Worm (Caenorhabditis elegans) whole organism, early embryonic: ENCODE measurements around the gene mcm-6.
A peak's percentile ranks its signal among the peaks of the same experiment; 100 is the strongest.

Source experiments
- F13C5.2 ChIP-seq: sonication (generic microtip); optimal IDR thresholded peaks from 2 replicates; lab custom pipeline; 2017; ENCODE audit warnings: mild to moderate bottlenecking, missing genetic modification characterization, inconsistent platforms, missing compliant biosample characterization
- aly-1 ChIP-seq: sonication (generic microtip); optimal IDR thresholded peaks from 2 replicates; lab custom pipeline; 2016; ENCODE audit warnings: missing genetic modification characterization, missing compliant biosample characterization
- ama-1 ChIP-seq: fragments of 150-350 bp; optimal IDR thresholded peaks from 2 replicates; lab custom pipeline; 2014
- ceh-13 ChIP-seq: fragments of 200-800 bp; sonication (Bioruptor generic); optimal IDR thresholded peaks from 2 replicates; lab custom pipeline; 2018; ENCODE audit warnings: mild to moderate bottlenecking, missing genetic modification characterization, missing compliant biosample characterization
- ceh-36 ChIP-seq: sonication (generic microtip); optimal IDR thresholded peaks from 2 replicates; lab custom pipeline; 2016; ENCODE audit warnings: missing genetic modification characterization, inconsistent platforms, missing compliant biosample characterization
- flt-1 ChIP-seq: fragments of 200-800 bp; sonication (Bioruptor generic); IDR thresholded peaks from 2 replicates; pipeline ENCODE4 v1.3.6; 2022; ENCODE audit warnings: missing genetic modification characterization, missing compliant biosample characterization
- scrt-1 ChIP-seq: fragments of 200-800 bp; sonication (Bioruptor generic); IDR thresholded peaks from 2 replicates; pipeline ENCODE4 v1.3.6; 2022; ENCODE audit warnings: missing genetic modification characterization, missing compliant biosample characterization
- tbx-37 ChIP-seq: fragments of 200-800 bp; sonication (Bioruptor generic); conservative IDR thresholded peaks from 2 replicates; pipeline ENCODE4 v1.3.6; 2022; ENCODE audit warnings: missing genetic modification reagents, missing genetic modification characterization, missing compliant biosample characterization

ce11 chrIII:9765465-9765900 lies 28.7 kb upstream of the mcm-6 start:
- TF ChIP-seq flt-1 (GFP tag; lab: Robert Waterston, UW) (peak; percentile 89), scrt-1 (GFP tag; lab: Robert Waterston, UW) (peak; percentile 81), ceh-13 (GFP tag; lab: Kevin White, UChicago) (peak; percentile 54), tbx-37 (peak; percentile 80; the same call in 1 of the 2 replicates), ama-1 (lab: Kevin White, UChicago) (peak; percentile 98), aly-1 (tag; lab: Kevin White, UChicago) (peak; percentile 40), ceh-36 (tag; lab: Kevin White, UChicago) (peak; percentile 87), F13C5.2 (tag; lab: Kevin White, UChicago) (peak; percentile 96)
